Worm (Caenorhabditis elegans) whole organism, L4 larva: Measurements from ENCODE around the gene hgrs-1.

Experiments used
- F37D6.2 ChIP-seq: sonication (generic microtip); optimal IDR thresholded peaks from 2 replicates; lab custom pipeline; 2016; ENCODE audit warnings: mild to moderate bottlenecking, missing genetic modification characterization, missing compliant biosample characterization
- F49E8.2 ChIP-seq: sonication (generic microtip); optimal IDR thresholded peaks from 2 replicates; lab custom pipeline; 2016; ENCODE audit warnings: missing compliant biosample characterization, mild to moderate bottlenecking, missing genetic modification characterization, borderline replicate concordance
- R02D3.7 ChIP-seq: fragments of 150-350 bp; sonication (generic microtip); optimal IDR thresholded peaks from 3 replicates; lab custom pipeline; 2014; ENCODE audit warnings: missing biosample characterization, missing genetic modification characterization
- T20F7.1 ChIP-seq: fragments of 200-800 bp; sonication (Bioruptor generic); optimal IDR thresholded peaks from 2 replicates; lab custom pipeline; 2018; ENCODE audit warnings: mild to moderate bottlenecking, missing genetic modification characterization, missing compliant biosample characterization
- Y105C5A.15 ChIP-seq: fragments of 200-800 bp; sonication (Bioruptor generic); IDR thresholded peaks from 2 replicates; pipeline ENCODE4 v1.3.6; 2022; ENCODE audit warnings: missing genetic modification characterization, missing compliant biosample characterization
- Y5F2A.4 ChIP-seq: fragments of 200-800 bp; sonication (Bioruptor generic); optimal IDR thresholded peaks from 2 replicates; lab custom pipeline; 2018; ENCODE audit warnings: mild to moderate bottlenecking, missing genetic modification characterization, missing compliant biosample characterization
- ZK546.5 ChIP-seq, 2 experiments: sonication (generic microtip); optimal IDR thresholded peaks; 2 replicates each; lab custom pipeline; 2017; ENCODE audit warnings: missing biosample characterization in 2 of 2, missing genetic modification characterization in 2 of 2
- attf-4 ChIP-seq: sonication (generic microtip); optimal IDR thresholded peaks from 3 replicates; lab custom pipeline; 2017; ENCODE audit warnings: missing biosample characterization, missing genetic modification characterization
- ces-1 ChIP-seq: fragments of 150-350 bp; sonication (generic microtip); optimal IDR thresholded peaks from 4 replicates; lab custom pipeline; 2014; ENCODE audit warnings: missing biosample characterization, missing genetic modification reagents, missing genetic modification characterization
- ctbp-1 ChIP-seq: fragments of 200-800 bp; sonication (Bioruptor generic); IDR thresholded peaks from 2 replicates; pipeline ENCODE4 v1.3.6; 2022; ENCODE audit warnings: missing genetic modification reagents, missing genetic modification characterization, missing compliant biosample characterization
- daf-12 ChIP-seq: fragments of 150-350 bp; optimal IDR thresholded peaks from 2 replicates; lab custom pipeline; 2014; ENCODE audit warnings: missing biosample characterization, missing genetic modification reagents, missing genetic modification characterization
- daf-16 ChIP-seq, 3 experiments: sonication (generic microtip); optimal IDR thresholded peaks; 2 replicates each; lab custom pipeline; 2016 to 2017; ENCODE audit warnings: missing genetic modification characterization in 3 of 3, missing genetic modification reagents in 3 of 3, mild to moderate bottlenecking in 2 of 3, missing compliant biosample characterization in 2 of 3, missing biosample characterization in 1 of 3, moderate library complexity in 1 of 3
- dmd-6 ChIP-seq: fragments of 200-800 bp; sonication (Bioruptor generic); IDR thresholded peaks from 2 replicates; pipeline ENCODE4 v1.3.6; 2022; ENCODE audit warnings: missing genetic modification reagents, missing genetic modification characterization, missing compliant biosample characterization
- dmd-9 ChIP-seq: fragments of 200-800 bp; sonication (Bioruptor generic); IDR thresholded peaks from 2 replicates; pipeline ENCODE4 v1.3.6; 2022; ENCODE audit warnings: missing genetic modification reagents, missing genetic modification characterization, missing compliant biosample characterization
- dve-1 ChIP-seq: sonication (generic microtip); optimal IDR thresholded peaks from 2 replicates; lab custom pipeline; 2017; ENCODE audit warnings: antibody characterized with exemption, mild to moderate bottlenecking, missing genetic modification characterization, missing compliant biosample characterization; ENCODE audit not compliant: insufficient read depth
- egl-27 ChIP-seq: sonication (generic microtip); optimal IDR thresholded peaks from 3 replicates; lab custom pipeline; 2017; ENCODE audit warnings: missing biosample characterization, missing genetic modification reagents, missing genetic modification characterization
- fkh-10 ChIP-seq: fragments of 150-350 bp; optimal IDR thresholded peaks from 2 replicates; lab custom pipeline; 2014; ENCODE audit warnings: missing biosample characterization, missing genetic modification reagents, missing genetic modification characterization
- hlh-11 ChIP-seq: fragments of 200-800 bp; sonication (Bioruptor generic); optimal IDR thresholded peaks from 2 replicates; lab custom pipeline; 2018; ENCODE audit warnings: mild to moderate bottlenecking, missing genetic modification characterization, missing compliant biosample characterization
- hlh-30 ChIP-seq: sonication (generic microtip); optimal IDR thresholded peaks from 2 replicates; lab custom pipeline; 2017; ENCODE audit warnings: antibody characterized with exemption, mild to moderate bottlenecking, missing genetic modification characterization, missing compliant biosample characterization; ENCODE audit not compliant: insufficient read depth
- lim-7 ChIP-seq: fragments of 200-800 bp; sonication (Bioruptor generic); IDR thresholded peaks from 2 replicates; pipeline ENCODE4 v1.3.6; 2022; ENCODE audit warnings: missing genetic modification characterization, missing compliant biosample characterization
- lin-1 ChIP-seq: fragments of 200-800 bp; sonication (Bioruptor generic); IDR thresholded peaks from 2 replicates; pipeline ENCODE4 v1.3.6; 2022; ENCODE audit warnings: missing genetic modification reagents, missing genetic modification characterization, missing compliant biosample characterization
- lin-29 ChIP-seq: fragments of 200-800 bp; sonication (Bioruptor generic); IDR thresholded peaks from 2 replicates; pipeline ENCODE4 v1.3.6; 2022; ENCODE audit warnings: missing genetic modification reagents, missing genetic modification characterization, missing compliant biosample characterization
- lin-38 ChIP-seq: fragments of 200-800 bp; sonication (Bioruptor generic); IDR thresholded peaks from 2 replicates; pipeline ENCODE4 v1.3.6; 2022; ENCODE audit warnings: missing genetic modification reagents, missing genetic modification characterization, missing compliant biosample characterization
- lin-39 ChIP-seq: fragments of 150-350 bp; optimal IDR thresholded peaks from 2 replicates; lab custom pipeline; 2014; ENCODE audit warnings: missing biosample characterization, missing genetic modification reagents, missing genetic modification characterization
- madf-5 ChIP-seq, 2 experiments: fragments of 200-800 bp; sonication (Bioruptor generic); IDR thresholded peaks; 2 replicates each; pipeline ENCODE4 v1.3.6; 2022; ENCODE audit warnings: missing compliant biosample characterization in 2 of 2, missing genetic modification characterization in 2 of 2
- madf-9 ChIP-seq: fragments of 200-800 bp; sonication (Bioruptor generic); conservative IDR thresholded peaks from 2 replicates; pipeline ENCODE4 v1.3.6; 2022; ENCODE audit warnings: missing genetic modification reagents, missing genetic modification characterization, missing compliant biosample characterization
- mdl-1 ChIP-seq, 2 experiments: fragments of 150-350 bp in 1 of 2; sonication (generic microtip) in 1 of 2; optimal IDR thresholded peaks; 2 replicates each; lab custom pipeline; 2014 to 2017; ENCODE audit warnings: missing biosample characterization in 2 of 2, missing genetic modification characterization in 2 of 2
- mdt-29 ChIP-seq: fragments of 200-800 bp; sonication (Bioruptor generic); IDR thresholded peaks from 2 replicates; pipeline ENCODE4 v1.3.6; 2022; ENCODE audit warnings: missing genetic modification reagents, missing genetic modification characterization, missing compliant biosample characterization
- mep-1 ChIP-seq: fragments of 150-350 bp; sonication (generic microtip); optimal IDR thresholded peaks from 3 replicates; lab custom pipeline; 2014; ENCODE audit warnings: missing biosample characterization, missing genetic modification characterization
- mxl-2 ChIP-seq: fragments of 200-800 bp; sonication (Bioruptor generic); conservative IDR thresholded peaks from 2 replicates; pipeline ENCODE4 v1.3.6; 2022; ENCODE audit warnings: missing genetic modification reagents, missing genetic modification characterization, missing compliant biosample characterization
- mxl-3 ChIP-seq: fragments of 200-800 bp; sonication (Bioruptor generic); optimal IDR thresholded peaks from 2 replicates; lab custom pipeline; 2018; ENCODE audit warnings: mild to moderate bottlenecking, missing genetic modification characterization, missing compliant biosample characterization
- nhr-10 ChIP-seq: fragments of 150-350 bp; optimal IDR thresholded peaks from 2 replicates; lab custom pipeline; 2014; ENCODE audit warnings: missing biosample characterization, missing genetic modification characterization
- nhr-102 ChIP-seq: sonication (generic microtip); optimal IDR thresholded peaks from 2 replicates; lab custom pipeline; 2016; ENCODE audit warnings: mild to moderate bottlenecking, missing genetic modification characterization, moderate library complexity, missing compliant biosample characterization
- nhr-111 ChIP-seq: fragments of 200-800 bp; sonication (Bioruptor generic); optimal IDR thresholded peaks from 2 replicates; lab custom pipeline; 2018; ENCODE audit warnings: mild to moderate bottlenecking, missing genetic modification characterization, missing compliant biosample characterization
- nhr-237 ChIP-seq: sonication (generic microtip); optimal IDR thresholded peaks from 2 replicates; lab custom pipeline; 2017; ENCODE audit warnings: missing biosample characterization, missing genetic modification characterization
- nhr-41 ChIP-seq: fragments of 200-800 bp; sonication (Bioruptor generic); IDR thresholded peaks from 2 replicates; pipeline ENCODE4 v1.3.6; 2022; ENCODE audit warnings: missing genetic modification reagents, missing genetic modification characterization, missing compliant biosample characterization
- nhr-42 ChIP-seq: fragments of 200-800 bp; sonication (Bioruptor generic); IDR thresholded peaks from 2 replicates; pipeline ENCODE4 v1.3.6; 2022; ENCODE audit warnings: missing genetic modification characterization, missing compliant biosample characterization
- nhr-6 ChIP-seq: fragments of 150-350 bp; optimal IDR thresholded peaks from 2 replicates; lab custom pipeline; 2014; ENCODE audit warnings: missing biosample characterization, missing genetic modification characterization
- nhr-76 ChIP-seq: fragments of 150-350 bp; optimal IDR thresholded peaks from 2 replicates; lab custom pipeline; 2014; ENCODE audit warnings: missing biosample characterization, missing genetic modification characterization
- php-3 ChIP-seq: fragments of 200-800 bp; sonication (Bioruptor generic); IDR thresholded peaks from 2 replicates; pipeline ENCODE4 v1.3.6; 2022; ENCODE audit warnings: missing genetic modification reagents, missing genetic modification characterization, missing compliant biosample characterization
- set-16 ChIP-seq: fragments of 200-800 bp; sonication (Bioruptor generic); IDR thresholded peaks from 2 replicates; pipeline ENCODE4 v1.3.6; 2022; ENCODE audit warnings: missing genetic modification reagents, missing genetic modification characterization, missing compliant biosample characterization
- snpc-1.2 ChIP-seq: fragments of 200-800 bp; sonication (Bioruptor generic); IDR thresholded peaks from 2 replicates; pipeline ENCODE4 v1.3.6; 2022; ENCODE audit warnings: missing genetic modification reagents, missing genetic modification characterization, missing compliant biosample characterization
- snpc-4 ChIP-seq: fragments of 150-350 bp; optimal IDR thresholded peaks from 2 replicates; lab custom pipeline; 2014; ENCODE audit warnings: missing biosample characterization, missing genetic modification characterization
- spr-1 ChIP-seq: sonication (generic microtip); optimal IDR thresholded peaks from 2 replicates; lab custom pipeline; 2016; ENCODE audit warnings: mild to moderate bottlenecking, missing genetic modification characterization, missing compliant biosample characterization
- spr-3 ChIP-seq: fragments of 200-800 bp; sonication (Bioruptor generic); optimal IDR thresholded peaks from 2 replicates; lab custom pipeline; 2018; ENCODE audit warnings: mild to moderate bottlenecking, missing genetic modification characterization, missing compliant biosample characterization
- unc-130 ChIP-seq: sonication (generic microtip); optimal IDR thresholded peaks from 2 replicates; lab custom pipeline; 2016; ENCODE audit warnings: missing genetic modification reagents, missing genetic modification characterization, missing compliant biosample characterization
- unc-39 ChIP-seq: sonication (generic microtip); optimal IDR thresholded peaks from 2 replicates; lab custom pipeline; 2017; ENCODE audit warnings: missing biosample characterization, missing genetic modification characterization
- unc-62 ChIP-seq, 3 experiments: fragments of 150-350 bp in 1 of 3; sonication (generic microtip); optimal IDR thresholded peaks in 2 of 3; peaks in 1 of 3; 1 replicate in 1 of 3; 2 replicates in 2 of 3; lab custom pipeline; 2014 to 2017; ENCODE audit warnings: missing biosample characterization in 3 of 3, missing genetic modification characterization in 3 of 3, missing genetic modification reagents in 3 of 3, missing genotype in 1 of 3
- zfp-2 ChIP-seq: sonication (generic microtip); optimal IDR thresholded peaks from 2 replicates; lab custom pipeline; 2016; ENCODE audit warnings: mild to moderate bottlenecking, missing genetic modification characterization, missing compliant biosample characterization
- zfp-3 ChIP-seq: fragments of 200-800 bp; sonication (Bioruptor generic); conservative IDR thresholded peaks from 2 replicates; pipeline ENCODE4 v1.3.6; 2022; ENCODE audit warnings: missing genetic modification reagents, missing genetic modification characterization, missing compliant biosample characterization
- ztf-11 ChIP-seq: fragments of 150-350 bp; optimal IDR thresholded peaks from 2 replicates; lab custom pipeline; 2014; ENCODE audit warnings: missing biosample characterization, missing genetic modification characterization

The hgrs-1 gene

ce11 chrIV:8234088-8234496 lies 28.2 kb upstream of the hgrs-1 start (continued):
- TF ChIP-seq spr-3 (GFP tag; lab: Kevin White, UChicago) (no peak), nhr-111 (no peak), nhr-10 (peak; percentile 19), php-3 (no peak), unc-62 (GFP tag; optimal IDR thresholded peaks at IDR 0.05 in 1 of 2; lab: Kevin White, UChicago) (no peak), unc-62 (tag; optimal IDR thresholded peaks at IDR 0.05; lab: Kevin White, UChicago) (no peak), unc-130 (GFP tag; lab: Kevin White, UChicago) (no peak), zfp-3 (no peak), ctbp-1 (GFP tag; lab: Robert Waterston, UW) (no peak), unc-39 (tag; lab: Kevin White, UChicago) (no peak), nhr-237 (no peak), dmd-9 (GFP tag; lab: Robert Waterston, UW) (no peak), mep-1 (tag; lab: Kevin White, UChicago) (no peak), dve-1 (tag; lab: Kevin White, UChicago) (peak; percentile 25), T20F7.1 (GFP tag; lab: Kevin White, UChicago) (no peak), F37D6.2 (tag; lab: Kevin White, UChicago) (no peak), zfp-2 (no peak), Y5F2A.4 (no peak), egl-27 (tag; lab: Kevin White, UChicago) (no peak), set-16 (GFP tag; lab: Robert Waterston, UW) (no peak), mxl-3 (GFP tag; lab: Kevin White, UChicago) (peak; percentile 51), lin-1 (GFP tag; lab: Robert Waterston, UW) (no peak), ces-1 (GFP tag; lab: Kevin White, UChicago) (no peak), ZK546.5 (tag; optimal IDR thresholded peaks at IDR 0.05; lab: Kevin White, UChicago) (no peak), ztf-11 (tag; lab: Kevin White, UChicago) (no peak), nhr-102 (tag; lab: Kevin White, UChicago) (no peak), snpc-1.2 (GFP tag; lab: Robert Waterston, UW) (no peak), lin-39 (tag; lab: Kevin White, UChicago) (no peak), lin-29 (GFP tag; lab: Robert Waterston, UW) (no peak), F49E8.2 (tag; lab: Kevin White, UChicago) (no peak), lim-7 (GFP tag; lab: Robert Waterston, UW) (no peak), mxl-2 (GFP tag; lab: Robert Waterston, UW) (no peak), attf-4 (tag; lab: Kevin White, UChicago) (no peak), hlh-30 (tag; lab: Kevin White, UChicago) (peak; percentile 67), Y105C5A.15 (GFP tag; lab: Robert Waterston, UW) (no peak), madf-9 (GFP tag; lab: Robert Waterston, UW) (no peak), nhr-76 (tag; lab: Kevin White, UChicago) (no peak), nhr-6 (tag; lab: Kevin White, UChicago) (no peak), lin-38 (GFP tag; lab: Robert Waterston, UW) (no peak), nhr-41 (GFP tag; lab: Robert Waterston, UW) (no peak), R02D3.7 (tag; lab: Kevin White, UChicago) (no peak), daf-16 (GFP tag; optimal IDR thresholded peaks at IDR 0.05; lab: Kevin White, UChicago) (no peak), daf-16 (tag; optimal IDR thresholded peaks at IDR 0.05; lab: Kevin White, UChicago) (peak; percentile 58), madf-5 (GFP tag; IDR thresholded peaks at IDR 0.05; lab: Robert Waterston, UW) (no peak), nhr-42 (GFP tag; lab: Robert Waterston, UW) (no peak), fkh-10 (no peak), mdt-29 (no peak), dmd-6 (GFP tag; lab: Robert Waterston, UW) (peak; percentile 62), hlh-11 (tag; lab: Kevin White, UChicago) (peak; percentile 43), snpc-4 (tag; lab: Kevin White, UChicago) (no peak), daf-12 (tag; lab: Kevin White, UChicago) (no peak), mdl-1 (tag; optimal IDR thresholded peaks at IDR 0.05; lab: Kevin White, UChicago) (peak in 1 of 2 experiments; percentile 83), spr-1 (no peak)
